Fruit fly (Drosophila melanogaster) whole organism, embryonic: ENCODE results near the gene CG13407.

Experiments
- ATbp ChIP-seq: fragments of 200-800 bp; sonication (Bioruptor generic); optimal IDR thresholded peaks from 2 replicates; lab custom pipeline; 2017; ENCODE audit warnings: missing biosample characterization, mild to moderate bottlenecking, missing genetic modification characterization, missing genetic modification reagents
- B-H1 ChIP-seq: fragments of 200-800 bp; sonication (Bioruptor generic); IDR thresholded peaks from 3 replicates; pipeline ENCODE4 v1.3.6; 2022; ENCODE audit warnings: missing biosample characterization, missing genetic modification characterization
- BEAF-32 ChIP-seq: fragments of 200-800 bp; sonication (Bioruptor generic); optimal IDR thresholded peaks from 3 replicates; lab custom pipeline; 2017; ENCODE audit warnings: missing biosample characterization, missing genetic modification characterization, mild to moderate bottlenecking, moderate library complexity, missing genetic modification reagents
- C15 ChIP-seq: fragments of 200-800 bp; sonication (Bioruptor generic); IDR thresholded peaks from 3 replicates; pipeline ENCODE4 v1.3.6; 2022; ENCODE audit warnings: missing biosample characterization, missing genetic modification characterization
- CG10431 ChIP-seq: fragments of 200-800 bp; sonication (Bioruptor generic); optimal IDR thresholded peaks from 3 replicates; lab custom pipeline; 2018; ENCODE audit warnings: missing biosample characterization, mild to moderate bottlenecking, missing genetic modification characterization
- CG10654 ChIP-seq: fragments of 200-800 bp; sonication (Bioruptor generic); optimal IDR thresholded peaks from 2 replicates; lab custom pipeline; 2016; ENCODE audit warnings: missing biosample characterization, missing genetic modification characterization
- CG11093 ChIP-seq: fragments of 200-800 bp; sonication (Bioruptor generic); IDR thresholded peaks from 3 replicates; pipeline ENCODE4 v1.3.6; 2022; ENCODE audit warnings: missing biosample characterization, missing genetic modification characterization
- CG12155 ChIP-seq: fragments of 200-800 bp; sonication (Bioruptor generic); optimal IDR thresholded peaks from 3 replicates; lab custom pipeline; 2016; ENCODE audit warnings: missing biosample characterization, missing genetic modification characterization
- CG15011 ChIP-seq: fragments of 200-800 bp; sonication (Bioruptor generic); optimal IDR thresholded peaks from 3 replicates; lab custom pipeline; 2018; ENCODE audit warnings: missing biosample characterization, mild to moderate bottlenecking, missing genetic modification characterization
- CG15514 ChIP-seq: fragments of 200-800 bp; sonication (Bioruptor generic); optimal IDR thresholded peaks from 3 replicates; lab custom pipeline; 2017; ENCODE audit warnings: missing biosample characterization, missing genetic modification characterization, mild to moderate bottlenecking, moderate library complexity, missing genetic modification reagents
- CG17802 ChIP-seq: fragments of 200-800 bp; sonication (Bioruptor generic); optimal IDR thresholded peaks from 2 replicates; lab custom pipeline; 2018; ENCODE audit warnings: missing biosample characterization, mild to moderate bottlenecking, missing genetic modification characterization, moderate library complexity
- CG1792 ChIP-seq: fragments of 200-800 bp; sonication (Bioruptor generic); optimal IDR thresholded peaks from 2 replicates; lab custom pipeline; 2016; ENCODE audit warnings: missing biosample characterization, missing genetic modification characterization
- CG18262 ChIP-seq: fragments of 200-800 bp; optimal IDR thresholded peaks from 3 replicates; lab custom pipeline; 2019; ENCODE audit warnings: missing biosample characterization, mild to moderate bottlenecking, missing genetic modification characterization, moderate library complexity
- CG18619 ChIP-seq: fragments of 200-800 bp; sonication (Bioruptor generic); optimal IDR thresholded peaks from 3 replicates; lab custom pipeline; 2017; ENCODE audit warnings: missing biosample characterization, mild to moderate bottlenecking, missing genetic modification characterization
- CG3163 ChIP-seq: fragments of 200-800 bp; sonication (Bioruptor generic); optimal IDR thresholded peaks from 3 replicates; lab custom pipeline; 2016; ENCODE audit warnings: missing biosample characterization, missing genetic modification characterization
- CG3281 ChIP-seq: fragments of 200-800 bp; sonication (Bioruptor generic); optimal IDR thresholded peaks from 3 replicates; lab custom pipeline; 2017; ENCODE audit warnings: missing biosample characterization, mild to moderate bottlenecking, missing genetic modification characterization
- CG33213 ChIP-seq: fragments of 200-800 bp; sonication (Bioruptor generic); optimal IDR thresholded peaks from 3 replicates; lab custom pipeline; 2016; ENCODE audit warnings: missing biosample characterization, missing genetic modification characterization
- CG3847 ChIP-seq: fragments of 200-800 bp; sonication (Bioruptor generic); IDR thresholded peaks from 2 replicates; pipeline ENCODE4 v1.3.6; 2022; ENCODE audit warnings: missing biosample characterization, missing genetic modification characterization
- CG5180 ChIP-seq: fragments of 200-800 bp; sonication (Bioruptor generic); optimal IDR thresholded peaks from 3 replicates; lab custom pipeline; 2017; ENCODE audit warnings: missing biosample characterization, missing genetic modification characterization, mild to moderate bottlenecking, moderate library complexity, missing genetic modification reagents
- CG6689 ChIP-seq: fragments of 200-800 bp; sonication (Bioruptor generic); IDR thresholded peaks from 2 replicates; pipeline ENCODE4 v1.3.6; 2022; ENCODE audit warnings: missing biosample characterization, missing genetic modification characterization
- CG7556 ChIP-seq: fragments of 200-800 bp; sonication (Bioruptor generic); optimal IDR thresholded peaks from 2 replicates; lab custom pipeline; 2017; ENCODE audit warnings: missing biosample characterization, mild to moderate bottlenecking, missing genetic modification characterization
- CG7963 ChIP-seq: fragments of 200-800 bp; sonication (Bioruptor generic); IDR thresholded peaks from 3 replicates; pipeline ENCODE4 v1.3.6; 2022; ENCODE audit warnings: missing biosample characterization, missing genetic modification characterization; ENCODE audit not compliant: partially characterized antibody
- CG9727 ChIP-seq: fragments of 200-800 bp; sonication (Bioruptor generic); optimal IDR thresholded peaks from 3 replicates; lab custom pipeline; 2017; ENCODE audit warnings: missing biosample characterization, mild to moderate bottlenecking, missing genetic modification characterization
- CG9932 ChIP-seq: fragments of 200-800 bp; sonication (Bioruptor generic); IDR thresholded peaks from 2 replicates; pipeline ENCODE4 v1.3.6; 2022; ENCODE audit warnings: missing biosample characterization, missing genetic modification characterization
- Gsc ChIP-seq: fragments of 200-800 bp; sonication (Bioruptor generic); IDR thresholded peaks from 2 replicates; pipeline ENCODE4 v1.3.6; 2022; ENCODE audit warnings: missing biosample characterization, missing genetic modification characterization
- Hmr ChIP-seq: fragments of 200-800 bp; sonication (Bioruptor generic); optimal IDR thresholded peaks from 3 replicates; lab custom pipeline; 2017; ENCODE audit warnings: mild to moderate bottlenecking, missing biosample characterization, missing genetic modification reagents, missing genetic modification characterization
- Nf-YB ChIP-seq: fragments of 200-800 bp; sonication (Bioruptor generic); optimal IDR thresholded peaks from 3 replicates; lab custom pipeline; 2019; ENCODE audit warnings: missing biosample characterization, mild to moderate bottlenecking, missing genetic modification characterization, moderate library complexity
- Ssrp ChIP-seq: fragments of 200-800 bp; sonication (Bioruptor generic); optimal IDR thresholded peaks from 2 replicates; lab custom pipeline; 2018; ENCODE audit warnings: missing biosample characterization, mild to moderate bottlenecking, missing genetic modification characterization, moderate library complexity
- Xrp1 ChIP-seq: fragments of 200-800 bp; sonication (Bioruptor generic); IDR thresholded peaks from 2 replicates; pipeline ENCODE4 v1.3.6; 2022; ENCODE audit warnings: missing biosample characterization, missing genetic modification characterization
- amos ChIP-seq: fragments of 200-800 bp; sonication (Bioruptor generic); IDR thresholded peaks from 2 replicates; pipeline ENCODE4 v1.3.6; 2022; ENCODE audit warnings: missing biosample characterization, missing genetic modification characterization; ENCODE audit not compliant: partially characterized antibody
- corto ChIP-seq: fragments of 200-800 bp; sonication (Bioruptor generic); optimal IDR thresholded peaks from 2 replicates; lab custom pipeline; 2016; ENCODE audit warnings: missing biosample characterization, mild to moderate bottlenecking, missing genetic modification characterization, moderate library complexity
- ems ChIP-seq: fragments of 200-800 bp; sonication (Bioruptor generic); optimal IDR thresholded peaks from 3 replicates; lab custom pipeline; 2016; ENCODE audit warnings: missing biosample characterization, missing genetic modification characterization
- ftz-f1 ChIP-seq: fragments of 200-800 bp; sonication (Bioruptor generic); optimal IDR thresholded peaks from 2 replicates; lab custom pipeline; 2016; ENCODE audit warnings: missing biosample characterization, missing genetic modification characterization
- hkb ChIP-seq, 2 experiments: fragments of 200-800 bp in 1 of 2; fragments of >200 bp in 1 of 2; sonication (Bioruptor generic) in 1 of 2; IDR thresholded peaks in 1 of 2; optimal IDR thresholded peaks in 1 of 2; 2 replicates each; pipeline versions ENCODE4 v1.3.6 to Lab custom; 2017 to 2022; ENCODE audit warnings: missing biosample characterization in 1 of 2, missing genetic modification characterization in 1 of 2
- hth ChIP-seq: fragments of >200 bp; optimal IDR thresholded peaks from 2 replicates; lab custom pipeline; 2017; ENCODE audit warnings: inconsistent platforms
- ind ChIP-seq: fragments of 200-800 bp; sonication (Bioruptor generic); optimal IDR thresholded peaks from 3 replicates; lab custom pipeline; 2016; ENCODE audit warnings: missing biosample characterization, missing genetic modification characterization
- inv ChIP-seq: fragments of 200-800 bp; sonication (Bioruptor generic); IDR thresholded peaks from 2 replicates; pipeline ENCODE4 v1.3.6; 2022; ENCODE audit warnings: missing biosample characterization, missing genetic modification characterization; ENCODE audit not compliant: partially characterized antibody
- kay ChIP-seq: fragments of 200-800 bp; sonication (Bioruptor generic); optimal IDR thresholded peaks from 2 replicates; lab custom pipeline; 2016; ENCODE audit warnings: missing biosample characterization, missing genetic modification characterization
- maf-S ChIP-seq: fragments of 200-800 bp; sonication (Bioruptor generic); optimal IDR thresholded peaks from 2 replicates; lab custom pipeline; 2016; ENCODE audit warnings: missing biosample characterization, missing genetic modification characterization
- mam ChIP-seq: fragments of 200-800 bp; sonication (Bioruptor generic); optimal IDR thresholded peaks from 3 replicates; lab custom pipeline; 2016; ENCODE audit warnings: missing biosample characterization, missing genetic modification characterization
- otp ChIP-seq: fragments of 200-800 bp; sonication (Bioruptor generic); IDR thresholded peaks from 3 replicates; pipeline ENCODE4, ENCODE4 v1.3.6; 2022; ENCODE audit warnings: missing biosample characterization, missing genetic modification characterization
- ranshi ChIP-seq: fragments of 200-800 bp; sonication (Bioruptor generic); IDR thresholded peaks from 2 replicates; pipeline ENCODE4 v1.3.6; 2022; ENCODE audit warnings: missing biosample characterization, missing genetic modification characterization
- sim ChIP-seq: fragments of 200-800 bp; sonication (Bioruptor generic); IDR thresholded peaks from 2 replicates; pipeline ENCODE4 v1.3.6; 2022; ENCODE audit warnings: missing biosample characterization, missing genetic modification characterization
- sima ChIP-seq: fragments of 200-800 bp; sonication (Bioruptor generic); optimal IDR thresholded peaks from 2 replicates; lab custom pipeline; 2016; ENCODE audit warnings: missing biosample characterization, missing genetic modification characterization
- sisA ChIP-seq: fragments of 200-800 bp; sonication (Bioruptor generic); IDR thresholded peaks from 2 replicates; pipeline ENCODE4 v1.3.6; 2022; ENCODE audit warnings: missing biosample characterization, missing genetic modification characterization
- slbo ChIP-seq: fragments of 200-800 bp; sonication (Bioruptor generic); IDR thresholded peaks from 2 replicates; pipeline ENCODE4 v1.3.6; 2022; ENCODE audit warnings: missing biosample characterization, missing genetic modification characterization
- slp2 ChIP-seq: fragments of 200-800 bp; sonication (Bioruptor generic); optimal IDR thresholded peaks from 2 replicates; lab custom pipeline; 2016; ENCODE audit warnings: missing biosample characterization, missing genetic modification characterization
- sqz ChIP-seq: fragments of 200-800 bp; sonication (Bioruptor generic); optimal IDR thresholded peaks from 3 replicates; lab custom pipeline; 2018; ENCODE audit warnings: missing biosample characterization, mild to moderate bottlenecking, missing genetic modification characterization
- tio ChIP-seq: fragments of 200-800 bp; sonication (Bioruptor generic); optimal IDR thresholded peaks from 2 replicates; lab custom pipeline; 2017; ENCODE audit warnings: missing biosample characterization, missing genetic modification characterization, inconsistent platforms
- trh ChIP-seq: fragments of 200-800 bp; sonication (Bioruptor generic); optimal IDR thresholded peaks from 2 replicates; lab custom pipeline; 2016; ENCODE audit warnings: missing biosample characterization, missing genetic modification characterization
- zen2 ChIP-seq: fragments of 200-800 bp; sonication (Bioruptor generic); IDR thresholded peaks from 3 replicates; pipeline ENCODE4 v1.3.6; 2022; ENCODE audit warnings: missing biosample characterization, missing genetic modification characterization; ENCODE audit not compliant: partially characterized antibody

Gene CG13407

DNA sequence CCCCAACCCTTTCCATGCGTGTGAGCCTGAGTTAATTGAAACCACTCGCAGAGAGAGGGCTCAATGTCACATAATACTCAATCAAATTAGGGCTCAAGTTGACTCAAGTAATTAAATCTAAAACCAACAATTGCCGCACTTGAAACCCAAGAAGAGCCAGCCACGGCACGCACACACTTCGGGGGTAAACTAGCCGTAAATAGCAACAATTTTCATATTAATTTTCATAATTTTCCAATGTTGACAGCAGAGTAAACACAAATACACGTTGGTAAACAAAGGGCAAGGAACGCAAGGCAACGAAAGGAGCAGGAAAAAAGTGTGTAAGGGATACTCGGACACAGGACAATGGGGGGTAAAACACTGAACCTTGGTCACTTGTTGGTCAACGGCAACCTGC lies 44.2 kb downstream of the CG13407 start (continued):
- TF ChIP-seq CG9727 (peak; percentile 76), CG17802 (tag; lab: Kevin White, UChicago) (no peak), slbo (no peak), CG10431 (no peak), CG7963 (GFP tag; lab: Robert Waterston, UW) (no peak), Nf-YB (GFP tag; lab: Kevin White, UChicago) (peak; percentile 24), ind (GFP tag; lab: Kevin White, UChicago) (no peak), CG15011 (GFP tag; lab: Kevin White, UChicago) (peak; percentile 41), CG11093 (GFP tag; lab: Robert Waterston, UW) (no peak), ftz-f1 (GFP tag; lab: Kevin White, UChicago) (no peak), ranshi (GFP tag; lab: Robert Waterston, UW) (no peak), sima (GFP tag; lab: Kevin White, UChicago) (no peak), kay (GFP tag; lab: Kevin White, UChicago) (no peak), CG3281 (GFP tag; lab: Kevin White, UChicago) (peak; percentile 54), C15 (no peak), sim (GFP tag; lab: Robert Waterston, UW) (peak; percentile 46; the same call in 1 of the 2 replicates), CG6689 (no peak), corto (GFP tag; lab: Kevin White, UChicago) (no peak), slp2 (GFP tag; lab: Kevin White, UChicago) (no peak), CG5180 (GFP tag; lab: Kevin White, UChicago) (no peak), CG3163 (GFP tag; lab: Kevin White, UChicago) (no peak), CG12155 (no peak), hth (lab: Kevin White, UChicago) (no peak), hkb (optimal IDR thresholded peaks at IDR 0.05; lab: Kevin White, UChicago) (no peak), hkb (GFP tag; IDR thresholded peaks at IDR 0.05; lab: Robert Waterston, UW) (no peak), mam (no peak), ATbp (peak; percentile 56), CG7556 (GFP tag; lab: Kevin White, UChicago) (peak; percentile 56), inv (GFP tag; lab: Robert Waterston, UW) (no peak), amos (GFP tag; lab: Robert Waterston, UW) (no peak), tio (GFP tag; lab: Kevin White, UChicago) (no peak), trh (no peak), CG10654 (no peak), CG3847 (GFP tag; lab: Robert Waterston, UW) (no peak), sqz (peak; percentile 47), B-H1 (GFP tag; lab: Robert Waterston, UW) (no peak), BEAF-32 (no peak), CG18619 (peak; percentile 25), CG9932 (GFP tag; lab: Robert Waterston, UW) (no peak), zen2 (GFP tag; lab: Robert Waterston, UW) (no peak), Hmr (GFP tag; lab: Kevin White, UChicago) (peak; percentile 51), Xrp1 (GFP tag; lab: Robert Waterston, UW) (peak; percentile 65), CG18262 (tag; lab: Kevin White, UChicago) (peak; percentile 38), Ssrp (no peak), maf-S (GFP tag; lab: Kevin White, UChicago) (no peak), CG33213 (GFP tag; lab: Kevin White, UChicago) (peak; percentile 34), CG1792 (GFP tag; lab: Kevin White, UChicago) (no peak), Gsc (no peak), otp (GFP tag; lab: Robert Waterston, UW) (peak; percentile 53; the same call in 1 of the 3 replicates), ems (GFP tag; lab: Kevin White, UChicago) (no peak), CG15514 (GFP tag; lab: Kevin White, UChicago) (peak; percentile 9), sisA (GFP tag; lab: Robert Waterston, UW) (no peak)
